Worm (Caenorhabditis elegans) whole organism, late embryonic: Measurements from ENCODE around the gene T02H6.3.

Experiments
- Y22D7AL.16 ChIP-seq: sonication (generic microtip); optimal IDR thresholded peaks from 2 replicates; lab custom pipeline; 2016; ENCODE audit warnings: missing genetic modification characterization, missing compliant biosample characterization
- ama-1 ChIP-seq: fragments of 150-350 bp; optimal IDR thresholded peaks from 2 replicates; lab custom pipeline; 2014
- ceh-2 ChIP-seq: sonication (generic microtip); optimal IDR thresholded peaks from 2 replicates; lab custom pipeline; 2016; ENCODE audit warnings: missing genotype, missing genetic modification characterization, missing compliant biosample characterization
- ceh-9 ChIP-seq: sonication (generic microtip); optimal IDR thresholded peaks from 2 replicates; lab custom pipeline; 2016; ENCODE audit warnings: mild to moderate bottlenecking, missing genetic modification characterization, inconsistent platforms, missing compliant biosample characterization
- che-1 ChIP-seq: sonication (generic microtip); optimal IDR thresholded peaks from 2 replicates; lab custom pipeline; 2016; ENCODE audit warnings: mild to moderate bottlenecking, missing genetic modification characterization, missing compliant biosample characterization
- elt-4 ChIP-seq: sonication (generic microtip); optimal IDR thresholded peaks from 2 replicates; lab custom pipeline; 2016; ENCODE audit warnings: missing genetic modification characterization, missing compliant biosample characterization
- ets-4 ChIP-seq: sonication (generic microtip); optimal IDR thresholded peaks from 2 replicates; lab custom pipeline; 2016; ENCODE audit warnings: missing genetic modification characterization, missing compliant biosample characterization
- eyg-1 ChIP-seq: sonication (generic microtip); optimal IDR thresholded peaks from 2 replicates; lab custom pipeline; 2016; ENCODE audit warnings: missing genotype, missing genetic modification characterization, missing compliant biosample characterization
- lin-11 ChIP-seq: fragments of 200-800 bp; sonication (Bioruptor generic); optimal IDR thresholded peaks from 2 replicates; lab custom pipeline; 2018; ENCODE audit warnings: mild to moderate bottlenecking, missing genetic modification characterization, missing compliant biosample characterization
- nhr-11 ChIP-seq: fragments of 150-350 bp; optimal IDR thresholded peaks from 2 replicates; lab custom pipeline; 2014; ENCODE audit warnings: missing biosample characterization, missing genetic modification characterization
- pag-3 ChIP-seq: sonication (generic microtip); optimal IDR thresholded peaks from 2 replicates; lab custom pipeline; 2016; ENCODE audit warnings: missing compliant biosample characterization, missing genetic modification characterization, borderline replicate concordance
- sdc-2 ChIP-seq: sonication (generic microtip); optimal IDR thresholded peaks from 2 replicates; lab custom pipeline; 2016; ENCODE audit warnings: missing genotype, missing genetic modification characterization, missing compliant biosample characterization

DNA sequence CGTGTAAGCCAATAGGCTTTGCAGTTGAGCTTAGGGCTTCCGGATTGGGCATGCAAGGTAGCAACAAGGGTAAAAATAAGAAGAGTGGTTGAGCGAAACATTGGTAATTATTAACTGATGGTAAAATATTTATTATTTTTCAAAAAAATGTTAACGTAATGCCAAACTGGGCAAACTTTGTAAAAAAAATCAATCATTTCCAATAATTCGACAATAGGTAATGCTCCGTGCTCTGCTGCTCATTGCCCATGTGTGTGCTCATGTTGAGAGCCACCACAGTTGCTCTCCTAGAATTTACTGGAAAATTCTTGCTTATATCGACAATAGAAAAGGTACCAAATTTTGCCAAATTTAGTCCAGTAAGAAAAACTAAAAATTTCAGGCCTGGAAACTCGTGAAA, 11.0 kb upstream of the T02H6.3 start, which contains the start of the genes T02H6.10 and T02H6.8:
- no peak for TF ChIP-seq nhr-11 (tag; lab: Kevin White, UChicago)
- TF ChIP-seq che-1 (tag; lab: Kevin White, UChicago): no peak
- no peak for TF ChIP-seq ceh-2
- no peak for TF ChIP-seq ceh-9 (tag; lab: Kevin White, UChicago)
- no peak for TF ChIP-seq sdc-2 (tag; lab: Kevin White, UChicago)
- TF ChIP-seq Y22D7AL.16: no peak
- TF ChIP-seq pag-3 (tag; lab: Kevin White, UChicago): no peak
- no peak for TF ChIP-seq eyg-1 (tag; lab: Kevin White, UChicago)
- no peak for TF ChIP-seq lin-11 (tag; lab: Kevin White, UChicago)
- TF ChIP-seq ama-1 (lab: Kevin White, UChicago): no peak
- no peak for TF ChIP-seq elt-4 (tag; lab: Kevin White, UChicago)
- no peak for TF ChIP-seq ets-4 (tag; lab: Kevin White, UChicago)
